Fruit fly (Drosophila melanogaster) whole organism, pupa: ENCODE measurements around the gene mus304.

Experiments used
- CG10348 ChIP-seq: fragments of 200-800 bp; sonication (Bioruptor generic); IDR thresholded peaks from 2 replicates; pipeline ENCODE4 v1.3.6; 2022; ENCODE audit warnings: missing biosample characterization, missing genetic modification characterization
- CG12605 ChIP-seq: fragments of 200-800 bp; sonication (Bioruptor generic); IDR thresholded peaks from 2 replicates; pipeline ENCODE4 v1.3.6; 2022; ENCODE audit warnings: missing biosample characterization, missing genetic modification characterization
- CG13204 ChIP-seq: fragments of 200-800 bp; sonication (Bioruptor generic); optimal IDR thresholded peaks from 2 replicates; lab custom pipeline; 2018; ENCODE audit warnings: missing biosample characterization, mild to moderate bottlenecking, missing genetic modification characterization, moderate library complexity
- CG14655 ChIP-seq: fragments of 200-800 bp; sonication (Bioruptor generic); optimal IDR thresholded peaks from 3 replicates; lab custom pipeline; 2017; ENCODE audit warnings: mild to moderate bottlenecking, missing biosample characterization, missing genetic modification reagents, missing genetic modification characterization
- CG15710 ChIP-seq: fragments of 200-800 bp; sonication (Bioruptor generic); optimal IDR thresholded peaks from 2 replicates; lab custom pipeline; 2018; ENCODE audit warnings: missing biosample characterization, mild to moderate bottlenecking, missing genetic modification characterization, moderate library complexity
- CG17806 ChIP-seq: fragments of 200-800 bp; sonication (Bioruptor generic); optimal IDR thresholded peaks from 2 replicates; lab custom pipeline; 2018; ENCODE audit warnings: missing biosample characterization, mild to moderate bottlenecking, missing genetic modification characterization, moderate library complexity
- CG32121 ChIP-seq: fragments of 200-800 bp; sonication (Bioruptor generic); IDR thresholded peaks from 2 replicates; pipeline ENCODE4 v1.3.6; 2022; ENCODE audit warnings: missing biosample characterization, missing genetic modification characterization
- CG34367 ChIP-seq: fragments of 200-800 bp; sonication (Bioruptor generic); optimal IDR thresholded peaks from 2 replicates; lab custom pipeline; 2018; ENCODE audit warnings: missing biosample characterization, mild to moderate bottlenecking, missing genetic modification characterization
- CG4496 ChIP-seq: fragments of 200-800 bp; sonication (Bioruptor generic); IDR thresholded peaks from 3 replicates; pipeline ENCODE4 v1.3.6; 2022; ENCODE audit warnings: missing biosample characterization, missing genetic modification characterization
- CG8159 ChIP-seq: fragments of 200-800 bp; sonication (Bioruptor generic); optimal IDR thresholded peaks from 3 replicates; lab custom pipeline; 2018; ENCODE audit warnings: missing biosample characterization, mild to moderate bottlenecking, missing genetic modification characterization, moderate library complexity
- CG9948 ChIP-seq: fragments of 200-800 bp; sonication (Bioruptor generic); optimal IDR thresholded peaks from 2 replicates; lab custom pipeline; 2018; ENCODE audit warnings: missing biosample characterization, mild to moderate bottlenecking, missing genetic modification characterization, moderate library complexity
- D1 ChIP-seq: fragments of 200-800 bp; sonication (Bioruptor generic); optimal IDR thresholded peaks from 2 replicates; lab custom pipeline; 2018; ENCODE audit warnings: missing biosample characterization, mild to moderate bottlenecking, missing genetic modification characterization, moderate library complexity
- EcR ChIP-seq: fragments of 200-800 bp; sonication (Bioruptor generic); optimal IDR thresholded peaks from 3 replicates; lab custom pipeline; 2019; ENCODE audit warnings: missing biosample characterization, missing genetic modification characterization, mild to moderate bottlenecking, moderate library complexity, missing genetic modification reagents
- Ets98B ChIP-seq: fragments of 200-800 bp; sonication (Bioruptor generic); IDR thresholded peaks from 2 replicates; pipeline ENCODE4 v1.3.6; 2022; ENCODE audit warnings: missing biosample characterization, missing genetic modification characterization
- Pif1A ChIP-seq: fragments of 200-800 bp; sonication (Bioruptor generic); optimal IDR thresholded peaks from 3 replicates; lab custom pipeline; 2016; ENCODE audit warnings: missing biosample characterization, missing genetic modification characterization
- Pif1B ChIP-seq: fragments of 200-800 bp; sonication (Bioruptor generic); optimal IDR thresholded peaks from 3 replicates; lab custom pipeline; 2016; ENCODE audit warnings: missing biosample characterization, missing genetic modification characterization

mus304 gene

dm6 chr3L:18162174-18162690 is 52.6 kb downstream of the mus304 start, which contains the start of gene CG13699:
Gene CG13699 (minus strand): TSS chr3L:18162522.
- TF ChIP-seq CG32121 (GFP tag; lab: Robert Waterston, UW) (no peak), CG8159 (tag; lab: Kevin White, UChicago) (no peak), CG4496 (GFP tag; lab: Robert Waterston, UW) (0 out of 3 replicates have a peak, but pooled peaks have one; percentile 20), CG17806 (tag; lab: Kevin White, UChicago) (no peak), D1 (tag; lab: Kevin White, UChicago) (no peak), Pif1B (GFP tag; lab: Kevin White, UChicago) (no peak), CG13204 (GFP tag; lab: Kevin White, UChicago) (no peak), CG9948 (no peak), Pif1A (GFP tag; lab: Kevin White, UChicago) (no peak), CG15710 (tag; lab: Kevin White, UChicago) (no peak), CG34367 (tag; lab: Kevin White, UChicago) (no peak), Ets98B (GFP tag; lab: Robert Waterston, UW) (no peak), CG14655 (GFP tag; lab: Kevin White, UChicago) (no peak), EcR (GFP tag; lab: Kevin White, UChicago) (peak; percentile 17), CG12605 (0 out of 2 replicates have a peak, but pooled peaks have one; percentile 17), CG10348 (GFP tag; lab: Robert Waterston, UW) (no peak)
- TF ChIP-seq, all 21 proteins: peak for 3
